Worm (Caenorhabditis elegans): Measurements from ENCODE around the gene T25D10.1.

T25D10.1 gene

ce11 chrII:6453341-6453806 lies 50.2 kb downstream of the T25D10.1 start, which contains the start of gene atg-16.2 (continued):
- TF ChIP-seq nhr-77 (tag; optimal IDR thresholded peaks at IDR 0.05) (no peak), nhr-85 (tag) (peak; percentile 53), lin-13 (GFP tag; optimal IDR thresholded peaks at IDR 0.05) (peak; percentile 44), C34B4.2 (tag; optimal IDR thresholded peaks at IDR 0.05) (no peak), sox-4 (tag; optimal IDR thresholded peaks at IDR 0.05) (no peak), elt-3 (tag; optimal IDR thresholded peaks at IDR 0.05) (peak in 1 of 6 experiments; percentile 30), ceh-90 (tag; optimal IDR thresholded peaks at IDR 0.05) (no peak), pqm-1 (tag; optimal IDR thresholded peaks at IDR 0.05) (no peak), lin-14 (GFP tag; optimal IDR thresholded peaks at IDR 0.05) (peak; percentile 81), skn-1 (tag; optimal IDR thresholded peaks at IDR 0.05) (peak; percentile 41), irx-1 (tag; optimal IDR thresholded peaks at IDR 0.05) (no peak), nhr-84 (tag; optimal IDR thresholded peaks at IDR 0.05) (no peak), elt-2 (tag; optimal IDR thresholded peaks at IDR 0.05) (peak; percentile 0), mep-1 (tag; optimal IDR thresholded peaks at IDR 0.05) (peak; percentile 85), zip-4 (GFP tag; optimal IDR thresholded peaks at IDR 0.05) (no peak), swsn-7 (tag; optimal IDR thresholded peaks at IDR 0.05) (peak; percentile 55), nhr-47 (tag; optimal IDR thresholded peaks at IDR 0.05) (peak; percentile 10), ztf-4 (tag; optimal IDR thresholded peaks at IDR 0.05) (peak; percentile 19), nhr-20 (tag; optimal IDR thresholded peaks at IDR 0.05) (peak; percentile 62), nhr-11 (tag; optimal IDR thresholded peaks at IDR 0.05) (no peak), ceh-82 (tag; optimal IDR thresholded peaks at IDR 0.05) (peak in 1 of 3 experiments; percentile 25), hlh-4 (tag; optimal IDR thresholded peaks at IDR 0.05) (no peak), xbp-1 (tag; optimal IDR thresholded peaks at IDR 0.05) (peak; percentile 31), F16B12.6 (tag; optimal IDR thresholded peaks at IDR 0.05) (peak; percentile 41), dsc-1 (tag; optimal IDR thresholded peaks at IDR 0.05) (peak; percentile 52), ztf-11 (tag; optimal IDR thresholded peaks at IDR 0.05) (peak in 1 of 2 experiments; percentile 23), nhr-237 (tag; optimal IDR thresholded peaks at IDR 0.05) (no peak), rnt-1 (tag; optimal IDR thresholded peaks at IDR 0.05) (peak; percentile 59), nhr-90 (tag; optimal IDR thresholded peaks at IDR 0.05; ENCODE audit: poor library complexity) (no peak), unc-98 (GFP tag; IDR thresholded peaks at IDR 0.05) (no peak)

Data from whole organism, L1 larva.